Worm (Caenorhabditis elegans) whole organism, L4 larva: ENCODE data around the gene T23F11.6.

Experiments used
- F26F4.8 ChIP-seq: fragments of 200-800 bp; sonication (Bioruptor generic); conservative IDR thresholded peaks from 2 replicates; pipeline ENCODE4 v1.3.6; 2022; ENCODE audit warnings: missing genetic modification characterization, missing compliant biosample characterization
- R02D3.7 ChIP-seq: fragments of 150-350 bp; sonication (generic microtip); optimal IDR thresholded peaks from 3 replicates; lab custom pipeline; 2014; ENCODE audit warnings: missing biosample characterization, missing genetic modification characterization
- T20F7.1 ChIP-seq: fragments of 200-800 bp; sonication (Bioruptor generic); optimal IDR thresholded peaks from 2 replicates; lab custom pipeline; 2018; ENCODE audit warnings: mild to moderate bottlenecking, missing genetic modification characterization, missing compliant biosample characterization
- Y105C5A.15 ChIP-seq: fragments of 200-800 bp; sonication (Bioruptor generic); IDR thresholded peaks from 2 replicates; pipeline ENCODE4 v1.3.6; 2022; ENCODE audit warnings: missing genetic modification characterization, missing compliant biosample characterization
- Y48G9A.11 ChIP-seq: fragments of 200-800 bp; sonication (Bioruptor generic); IDR thresholded peaks from 2 replicates; pipeline ENCODE4 v1.3.6; 2022; ENCODE audit warnings: missing genetic modification reagents, missing genetic modification characterization, missing compliant biosample characterization
- Y5F2A.4 ChIP-seq: fragments of 200-800 bp; sonication (Bioruptor generic); optimal IDR thresholded peaks from 2 replicates; lab custom pipeline; 2018; ENCODE audit warnings: mild to moderate bottlenecking, missing genetic modification characterization, missing compliant biosample characterization
- ZK337.2 ChIP-seq: fragments of 200-800 bp; sonication (Bioruptor generic); IDR thresholded peaks from 2 replicates; pipeline ENCODE4 v1.3.6; 2022; ENCODE audit warnings: missing genetic modification reagents, missing genetic modification characterization, missing compliant biosample characterization
- daf-16 ChIP-seq, 3 experiments: sonication (generic microtip); optimal IDR thresholded peaks; 2 replicates each; lab custom pipeline; 2016 to 2017; ENCODE audit warnings: missing genetic modification characterization in 3 of 3, missing genetic modification reagents in 3 of 3, mild to moderate bottlenecking in 2 of 3, missing compliant biosample characterization in 2 of 3, missing biosample characterization in 1 of 3, moderate library complexity in 1 of 3
- daf-19 ChIP-seq: fragments of 200-800 bp; sonication (Bioruptor generic); conservative IDR thresholded peaks from 2 replicates; pipeline ENCODE4 v1.3.6; 2022; ENCODE audit warnings: missing genetic modification characterization, missing compliant biosample characterization
- dmd-6 ChIP-seq: fragments of 200-800 bp; sonication (Bioruptor generic); IDR thresholded peaks from 2 replicates; pipeline ENCODE4 v1.3.6; 2022; ENCODE audit warnings: missing genetic modification reagents, missing genetic modification characterization, missing compliant biosample characterization
- dmd-9 ChIP-seq: fragments of 200-800 bp; sonication (Bioruptor generic); IDR thresholded peaks from 2 replicates; pipeline ENCODE4 v1.3.6; 2022; ENCODE audit warnings: missing genetic modification reagents, missing genetic modification characterization, missing compliant biosample characterization
- dpl-1 ChIP-seq: fragments of 150-350 bp; optimal IDR thresholded peaks from 2 replicates; lab custom pipeline; 2014; ENCODE audit warnings: missing biosample characterization, missing genetic modification reagents, missing genetic modification characterization
- egl-27 ChIP-seq: sonication (generic microtip); optimal IDR thresholded peaks from 3 replicates; lab custom pipeline; 2017; ENCODE audit warnings: missing biosample characterization, missing genetic modification reagents, missing genetic modification characterization
- fkh-10 ChIP-seq: fragments of 150-350 bp; optimal IDR thresholded peaks from 2 replicates; lab custom pipeline; 2014; ENCODE audit warnings: missing biosample characterization, missing genetic modification reagents, missing genetic modification characterization
- hif-1 ChIP-seq, 2 experiments: sonication (generic microtip); optimal IDR thresholded peaks; 2 replicates each; lab custom pipeline; 2016 to 2017; ENCODE audit warnings: missing compliant biosample characterization in 2 of 2, missing genetic modification characterization in 2 of 2, missing genetic modification reagents in 2 of 2, missing genotype in 2 of 2, mild to moderate bottlenecking in 1 of 2
- hlh-11 ChIP-seq: fragments of 200-800 bp; sonication (Bioruptor generic); optimal IDR thresholded peaks from 2 replicates; lab custom pipeline; 2018; ENCODE audit warnings: mild to moderate bottlenecking, missing genetic modification characterization, missing compliant biosample characterization
- hlh-30 ChIP-seq: sonication (generic microtip); optimal IDR thresholded peaks from 2 replicates; lab custom pipeline; 2017; ENCODE audit warnings: antibody characterized with exemption, mild to moderate bottlenecking, missing genetic modification characterization, missing compliant biosample characterization; ENCODE audit not compliant: insufficient read depth
- hmg-1.1 ChIP-seq: fragments of 200-800 bp; sonication (Bioruptor generic); IDR thresholded peaks from 2 replicates; pipeline ENCODE4 v1.3.6; 2022; ENCODE audit warnings: missing genetic modification reagents, missing genetic modification characterization, missing compliant biosample characterization
- jun-1 ChIP-seq: fragments of 150-350 bp; optimal IDR thresholded peaks from 2 replicates; lab custom pipeline; 2014; ENCODE audit warnings: missing biosample characterization, missing genetic modification reagents, missing genetic modification characterization
- lin-1 ChIP-seq: fragments of 200-800 bp; sonication (Bioruptor generic); IDR thresholded peaks from 2 replicates; pipeline ENCODE4 v1.3.6; 2022; ENCODE audit warnings: missing genetic modification reagents, missing genetic modification characterization, missing compliant biosample characterization
- lin-13 ChIP-seq: fragments of 150-350 bp; optimal IDR thresholded peaks from 2 replicates; lab custom pipeline; 2014; ENCODE audit warnings: missing biosample characterization, missing genetic modification reagents, missing genetic modification characterization
- lin-29 ChIP-seq: fragments of 200-800 bp; sonication (Bioruptor generic); IDR thresholded peaks from 2 replicates; pipeline ENCODE4 v1.3.6; 2022; ENCODE audit warnings: missing genetic modification reagents, missing genetic modification characterization, missing compliant biosample characterization
- lin-39 ChIP-seq: fragments of 150-350 bp; optimal IDR thresholded peaks from 2 replicates; lab custom pipeline; 2014; ENCODE audit warnings: missing biosample characterization, missing genetic modification reagents, missing genetic modification characterization
- lsy-2 ChIP-seq, 2 experiments: fragments of 150-350 bp in 1 of 2; sonication (generic microtip) in 1 of 2; optimal IDR thresholded peaks; 2 replicates each; lab custom pipeline; 2014 to 2017; ENCODE audit warnings: missing biosample characterization in 2 of 2, missing genetic modification characterization in 2 of 2
- mdt-29 ChIP-seq: fragments of 200-800 bp; sonication (Bioruptor generic); IDR thresholded peaks from 2 replicates; pipeline ENCODE4 v1.3.6; 2022; ENCODE audit warnings: missing genetic modification reagents, missing genetic modification characterization, missing compliant biosample characterization
- mep-1 ChIP-seq: fragments of 150-350 bp; sonication (generic microtip); optimal IDR thresholded peaks from 3 replicates; lab custom pipeline; 2014; ENCODE audit warnings: missing biosample characterization, missing genetic modification characterization
- nhr-10 ChIP-seq: fragments of 150-350 bp; optimal IDR thresholded peaks from 2 replicates; lab custom pipeline; 2014; ENCODE audit warnings: missing biosample characterization, missing genetic modification characterization
- nhr-102 ChIP-seq: sonication (generic microtip); optimal IDR thresholded peaks from 2 replicates; lab custom pipeline; 2016; ENCODE audit warnings: mild to moderate bottlenecking, missing genetic modification characterization, moderate library complexity, missing compliant biosample characterization
- nhr-111 ChIP-seq: fragments of 200-800 bp; sonication (Bioruptor generic); optimal IDR thresholded peaks from 2 replicates; lab custom pipeline; 2018; ENCODE audit warnings: mild to moderate bottlenecking, missing genetic modification characterization, missing compliant biosample characterization
- nhr-28 ChIP-seq: fragments of 150-350 bp; optimal IDR thresholded peaks from 2 replicates; lab custom pipeline; 2014; ENCODE audit warnings: missing biosample characterization, missing genetic modification characterization
- nhr-41 ChIP-seq: fragments of 200-800 bp; sonication (Bioruptor generic); IDR thresholded peaks from 2 replicates; pipeline ENCODE4 v1.3.6; 2022; ENCODE audit warnings: missing genetic modification reagents, missing genetic modification characterization, missing compliant biosample characterization
- php-3 ChIP-seq: fragments of 200-800 bp; sonication (Bioruptor generic); IDR thresholded peaks from 2 replicates; pipeline ENCODE4 v1.3.6; 2022; ENCODE audit warnings: missing genetic modification reagents, missing genetic modification characterization, missing compliant biosample characterization
- pqm-1 ChIP-seq: sonication (generic microtip); optimal IDR thresholded peaks from 2 replicates; lab custom pipeline; 2017; ENCODE audit warnings: missing biosample characterization, missing genetic modification characterization
- set-16 ChIP-seq: fragments of 200-800 bp; sonication (Bioruptor generic); IDR thresholded peaks from 2 replicates; pipeline ENCODE4 v1.3.6; 2022; ENCODE audit warnings: missing genetic modification reagents, missing genetic modification characterization, missing compliant biosample characterization
- spr-1 ChIP-seq: sonication (generic microtip); optimal IDR thresholded peaks from 2 replicates; lab custom pipeline; 2016; ENCODE audit warnings: mild to moderate bottlenecking, missing genetic modification characterization, missing compliant biosample characterization
- spr-3 ChIP-seq: fragments of 200-800 bp; sonication (Bioruptor generic); optimal IDR thresholded peaks from 2 replicates; lab custom pipeline; 2018; ENCODE audit warnings: mild to moderate bottlenecking, missing genetic modification characterization, missing compliant biosample characterization
- unc-130 ChIP-seq: sonication (generic microtip); optimal IDR thresholded peaks from 2 replicates; lab custom pipeline; 2016; ENCODE audit warnings: missing genetic modification reagents, missing genetic modification characterization, missing compliant biosample characterization
- unc-39 ChIP-seq: sonication (generic microtip); optimal IDR thresholded peaks from 2 replicates; lab custom pipeline; 2017; ENCODE audit warnings: missing biosample characterization, missing genetic modification characterization
- zfp-2 ChIP-seq: sonication (generic microtip); optimal IDR thresholded peaks from 2 replicates; lab custom pipeline; 2016; ENCODE audit warnings: mild to moderate bottlenecking, missing genetic modification characterization, missing compliant biosample characterization
- zip-2 ChIP-seq: fragments of 150-350 bp; optimal IDR thresholded peaks from 2 replicates; lab custom pipeline; 2014; ENCODE audit warnings: missing biosample characterization, missing genetic modification characterization

Gene T23F11.6

ce11 chrIII:4649363-4649768, 1.6 kb upstream of the T23F11.6 start (continued):
- TF ChIP-seq lsy-2 (tag; optimal IDR thresholded peaks at IDR 0.05; lab: Kevin White, UChicago): peak; percentile 84 to 89
- peak; percentile 86 for TF ChIP-seq nhr-10 (tag; lab: Kevin White, UChicago)
- no peak for TF ChIP-seq unc-39
- peak; percentile 47; the same call in 1 of the 2 replicates for TF ChIP-seq dmd-9
- peak; percentile 93 for TF ChIP-seq nhr-102 (tag; lab: Kevin White, UChicago)
- peak; percentile 88 for TF ChIP-seq lin-1 (GFP tag; lab: Robert Waterston, UW)
- 0 out of 2 replicates have a peak, but pooled peaks have one; percentile 39 for TF ChIP-seq daf-19
- TF ChIP-seq Y48G9A.11: no peak

- no peak for TF ChIP-seq mep-1 (tag; lab: Kevin White, UChicago)
- TF ChIP-seq lin-39 (tag; lab: Kevin White, UChicago): no peak
- no peak for TF ChIP-seq set-16
- no peak for TF ChIP-seq unc-130 (GFP tag; lab: Kevin White, UChicago)
- TF ChIP-seq Y105C5A.15 (GFP tag; lab: Robert Waterston, UW): no peak
- TF ChIP-seq hlh-30: no peak
- no peak for TF ChIP-seq nhr-102 (tag; lab: Kevin White, UChicago)
- no peak for TF ChIP-seq zfp-2 (tag; lab: Kevin White, UChicago)
- no peak for TF ChIP-seq php-3 (GFP tag; lab: Robert Waterston, UW)
- no peak for TF ChIP-seq lin-29 (GFP tag; lab: Robert Waterston, UW)
- no peak for TF ChIP-seq F26F4.8 (GFP tag; lab: Robert Waterston, UW)
- TF ChIP-seq fkh-10: no peak
- TF ChIP-seq egl-27: no peak
- TF ChIP-seq nhr-41 (GFP tag; lab: Robert Waterston, UW): no peak
Observed at ce11 chrIII:4647341-4647740, 381 bp downstream of the T23F11.6 start.

- TF ChIP-seq mdt-29 (no peak), spr-1 (tag; lab: Kevin White, UChicago) (no peak), R02D3.7 (tag; lab: Kevin White, UChicago) (no peak), spr-3 (GFP tag; lab: Kevin White, UChicago) (no peak), nhr-41 (GFP tag; lab: Robert Waterston, UW) (no peak), Y5F2A.4 (GFP tag; lab: Kevin White, UChicago) (no peak), hif-1 (tag; optimal IDR thresholded peaks at IDR 0.05; lab: Kevin White, UChicago) (no peak), dmd-9 (no peak), unc-39 (no peak), ZK337.2 (GFP tag; lab: Robert Waterston, UW) (no peak), zip-2 (tag; lab: Kevin White, UChicago) (no peak), dpl-1 (GFP tag; lab: Kevin White, UChicago) (no peak), hmg-1.1 (GFP tag; lab: Robert Waterston, UW) (no peak), jun-1 (no peak), daf-19 (no peak), lin-13 (GFP tag; lab: Kevin White, UChicago) (no peak), mep-1 (tag; lab: Kevin White, UChicago) (no peak)
Observed at ce11 chrIII:4646246-4646645, 1.5 kb downstream of the T23F11.6 start, which contains the start of gene pqn-29. TSS of gene pqn-29 (minus strand) at chrIII:4646346.

ce11 chrIII:4643262-4643661, 4.5 kb downstream of the T23F11.6 start, which contains the start of gene pfas-1:
TSS of gene pfas-1 (minus strand) at chrIII:4643310.
- TF ChIP-seq pqm-1 (peak; percentile 79), T20F7.1 (GFP tag; lab: Kevin White, UChicago) (peak; percentile 20), dmd-6 (GFP tag; lab: Robert Waterston, UW) (peak; percentile 68), hlh-11 (tag; lab: Kevin White, UChicago) (peak; percentile 41), php-3 (GFP tag; lab: Robert Waterston, UW) (peak; percentile 91), daf-16 (GFP tag; optimal IDR thresholded peaks at IDR 0.05; lab: Kevin White, UChicago) (no peak), daf-16 (tag; optimal IDR thresholded peaks at IDR 0.05; lab: Kevin White, UChicago) (peak; percentile 91), nhr-28 (tag; lab: Kevin White, UChicago) (peak; percentile 73), hif-1 (tag; optimal IDR thresholded peaks at IDR 0.05; lab: Kevin White, UChicago) (no peak), nhr-111 (GFP tag; lab: Kevin White, UChicago) (no peak)
